Worm (Caenorhabditis elegans): ENCODE measurements around the gene R05G6.1.

R05G6.1 gene

DNA sequence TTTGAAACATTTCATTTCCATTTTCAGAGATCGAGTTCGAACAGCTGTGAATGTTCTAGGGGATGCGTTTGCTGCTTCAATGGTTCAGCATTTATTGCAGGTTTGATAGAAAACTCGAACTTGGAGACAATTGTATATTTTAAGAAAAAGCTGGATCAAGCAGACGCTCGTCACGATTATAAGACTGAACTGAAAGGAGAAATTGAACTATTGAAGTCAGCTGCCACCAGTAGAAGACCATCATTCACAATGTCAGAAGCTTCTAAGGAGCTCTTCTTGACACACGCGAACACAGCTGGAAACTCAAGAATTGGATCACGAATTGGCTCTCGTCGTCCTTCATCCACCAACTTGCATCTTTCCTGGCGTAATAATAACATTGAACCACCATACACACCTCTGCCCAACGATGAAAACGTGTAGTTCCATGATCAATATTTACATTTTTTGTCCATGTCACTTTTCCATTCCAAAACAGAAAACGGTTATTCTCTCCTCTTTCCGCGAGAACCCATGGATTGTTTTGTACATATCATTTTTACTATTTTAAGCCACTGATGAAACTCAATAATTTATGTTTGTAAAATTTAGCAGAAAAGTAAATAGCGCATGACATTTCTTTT is 26.5 kb upstream of the R05G6.1 start (continued):
- TF ChIP-seq ceh-100 (GFP tag; IDR thresholded peaks at IDR 0.05) (no peak), attf-3 (GFP tag; conservative IDR thresholded peaks at IDR 0.05) (peak; percentile 25; the same call in 1 of the 2 replicates), zim-3 (tag; optimal IDR thresholded peaks at IDR 0.05) (no peak), F33H1.4 (GFP tag; IDR thresholded peaks at IDR 0.05) (peak; percentile 20; the same call in 1 of the 2 replicates), aptf-2 (GFP tag; conservative IDR thresholded peaks at IDR 0.05) (no peak), nfya-1 (tag; optimal IDR thresholded peaks at IDR 0.05; ENCODE audit: borderline replicate concordance, insufficient read depth) (no peak), ztf-3 (GFP tag; optimal IDR thresholded peaks at IDR 0.05) (no peak), ceh-58 (GFP tag; IDR thresholded peaks at IDR 0.05) (no peak), atf-7 (tag; optimal IDR thresholded peaks at IDR 0.05) (no peak), snpc-1.3 (tag; optimal IDR thresholded peaks at IDR 0.05; ENCODE audit: insufficient read depth) (peak; percentile 78), rpc-1 (optimal IDR thresholded peaks at IDR 0.05) (no peak), rpc-1 (tag; optimal IDR thresholded peaks at IDR 0.05) (no peak), mcd-1 (GFP tag; IDR thresholded peaks at IDR 0.05) (no peak; the same call in none of the 2 replicates), hrde-1 (tag; optimal IDR thresholded peaks at IDR 0.05; ENCODE audit: borderline replicate concordance) (peak; percentile 78), athp-1 (tag; optimal IDR thresholded peaks at IDR 0.05) (peak; percentile 52), gei-17 (GFP tag; optimal IDR thresholded peaks at IDR 0.05) (no peak), let-607 (tag; optimal IDR thresholded peaks at IDR 0.05) (no peak), Y67H2A.10 (GFP tag; conservative IDR thresholded peaks at IDR 0.05) (no peak), aptf-3 (GFP tag; IDR thresholded peaks at IDR 0.05) (no peak), egl-18 (GFP tag; IDR thresholded peaks at IDR 0.05) (no peak), F49E8.2 (tag; optimal IDR thresholded peaks at IDR 0.05; ENCODE audit: insufficient read depth) (peak; percentile 59), hmg-20 (GFP tag; IDR thresholded peaks at IDR 0.05) (no peak), bed-1 (GFP tag; IDR thresholded peaks at IDR 0.05) (no peak), unc-130 (GFP tag; optimal IDR thresholded peaks at IDR 0.05) (peak; percentile 20), F22D6.2 (tag; optimal IDR thresholded peaks at IDR 0.05) (no peak), nhr-90 (tag; optimal IDR thresholded peaks at IDR 0.05) (peak; percentile 38), lsy-27 (tag; optimal IDR thresholded peaks at IDR 0.05; ENCODE audit: borderline replicate concordance, insufficient read depth) (no peak), D2030.7 (GFP tag; IDR thresholded peaks at IDR 0.05) (peak; percentile 34; the same call in 1 of the 2 replicates), efl-1 (GFP tag; optimal IDR thresholded peaks at IDR 0.05) (no peak), rec-8 (tag; optimal IDR thresholded peaks at IDR 0.05) (peak in 1 of 2 experiments; percentile 18), ceh-79 (tag; optimal IDR thresholded peaks at IDR 0.05) (no peak), Y79H2A.3 (GFP tag; conservative IDR thresholded peaks at IDR 0.05) (0 out of 2 replicates have a peak, but pooled peaks have one; percentile 46), tbp1 (GFP tag; optimal IDR thresholded peaks at IDR 0.05) (peak; percentile 39), ztf-22 (GFP tag; optimal IDR thresholded peaks at IDR 0.05) (peak; percentile 70), die-1 (tag; optimal IDR thresholded peaks at IDR 0.05) (no peak), ceh-27 (GFP tag; optimal IDR thresholded peaks at IDR 0.05) (no peak), madf-6 (GFP tag; IDR thresholded peaks at IDR 0.05) (peak; percentile 48), snpc-4 (GFP tag; optimal IDR thresholded peaks at IDR 0.05) (no peak), snpc-4 (tag; optimal IDR thresholded peaks at IDR 0.05) (peak in 2 of 4 experiments; percentile 35 to 47), somi-1 (GFP tag; optimal IDR thresholded peaks at IDR 0.05) (no peak), F23B12.7 (tag; optimal IDR thresholded peaks at IDR 0.05; ENCODE audit: insufficient read depth) (no peak), snpc-1.1 (tag; optimal IDR thresholded peaks at IDR 0.05; ENCODE audit: insufficient read depth) (no peak), F10E7.11 (tag; optimal IDR thresholded peaks at IDR 0.05) (peak; percentile 36), nfyb-1 (GFP tag; IDR thresholded peaks at IDR 0.05) (0 out of 2 replicates have a peak, but pooled peaks have one; percentile 42), ztf-18 (tag; optimal IDR thresholded peaks at IDR 0.05) (no peak), attf-6 (GFP tag; IDR thresholded peaks at IDR 0.05) (peak; percentile 50)
